Worm (Caenorhabditis elegans) whole organism, L4/young adult: ENCODE measurements around the gene bath-15.

Source experiments
- W03F9.2 ChIP-seq: fragments of 150-350 bp; optimal IDR thresholded peaks from 2 replicates; lab custom pipeline; 2014; ENCODE audit warnings: missing biosample characterization, missing genetic modification characterization
- dao-5 ChIP-seq: sonication (generic microtip); optimal IDR thresholded peaks from 2 replicates; lab custom pipeline; 2016; ENCODE audit warnings: missing genotype, missing genetic modification characterization, moderate library complexity, missing compliant biosample characterization

ce11 chrIII:7824041-7824440, 48.2 kb upstream of the bath-15 start:
- TF ChIP-seq dao-5 (tag; lab: Kevin White, UChicago) (no peak), W03F9.2 (tag; lab: Kevin White, UChicago) (no peak)
